Worm (Caenorhabditis elegans) whole organism, midembryonic: ENCODE results near the gene srh-39.

Source experiments
- T22C8.4 ChIP-seq: fragments of 200-800 bp; sonication (Bioruptor generic); IDR thresholded peaks from 2 replicates; pipeline ENCODE4 v1.3.6; 2022; ENCODE audit warnings: missing genetic modification characterization, missing compliant biosample characterization
- cog-1 ChIP-seq: sonication (generic microtip); optimal IDR thresholded peaks from 2 replicates; lab custom pipeline; 2016; ENCODE audit warnings: missing genetic modification characterization, missing compliant biosample characterization
- tab-1 ChIP-seq: fragments of 200-800 bp; sonication (Bioruptor generic); IDR thresholded peaks from 2 replicates; pipeline ENCODE4 v1.3.6; 2022; ENCODE audit warnings: missing genetic modification characterization, missing compliant biosample characterization
- ztf-29 ChIP-seq: fragments of 200-800 bp; sonication (Bioruptor generic); IDR thresholded peaks from 2 replicates; pipeline ENCODE4 v1.3.6; 2022; ENCODE audit warnings: missing genetic modification reagents, missing genetic modification characterization, missing compliant biosample characterization

DNA sequence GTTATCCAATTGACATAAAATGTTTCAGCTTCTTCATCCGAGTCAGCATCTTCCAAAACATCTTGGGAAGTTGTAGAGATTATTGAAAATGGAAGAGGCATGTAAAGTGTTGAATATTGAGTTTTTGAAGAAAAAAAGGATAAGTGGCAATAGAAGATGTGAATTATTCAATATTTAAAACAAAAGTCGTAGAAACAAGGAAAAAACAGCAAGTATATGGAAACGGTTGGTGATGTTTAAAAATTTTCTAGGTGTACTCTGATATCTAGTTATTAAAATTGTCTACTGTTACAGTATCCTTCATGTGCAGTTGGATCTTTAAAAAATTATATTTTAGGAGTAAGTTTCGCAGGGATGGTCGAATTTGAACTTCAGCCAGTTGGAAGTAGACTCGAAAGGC, 6.6 kb upstream of the srh-39 start, which contains the start of gene C06A8.8:
- TF ChIP-seq cog-1 (tag; lab: Kevin White, UChicago): no peak
- TF ChIP-seq ztf-29: no peak
- no peak for TF ChIP-seq T22C8.4 (GFP tag; lab: Robert Waterston, UW)
- TF ChIP-seq tab-1 (GFP tag; lab: Robert Waterston, UW): no peak
